Worm (Caenorhabditis elegans) whole organism, L2 larva: ENCODE data around the gene nspc-1.

Source experiments
- C34F6.9 ChIP-seq: fragments of 150-350 bp; optimal IDR thresholded peaks from 2 replicates; lab custom pipeline; 2014; ENCODE audit warnings: missing biosample characterization, missing genetic modification characterization
- F13H6.1 ChIP-seq: sonication (generic microtip); optimal IDR thresholded peaks from 2 replicates; lab custom pipeline; 2016; ENCODE audit warnings: missing genetic modification characterization, missing compliant biosample characterization
- R02D3.7 ChIP-seq: fragments of 150-350 bp; optimal IDR thresholded peaks from 2 replicates; lab custom pipeline; 2014; ENCODE audit warnings: missing biosample characterization, missing genetic modification characterization
- Y55F3AM.14 ChIP-seq: fragments of 200-800 bp; sonication (Bioruptor generic); optimal IDR thresholded peaks from 2 replicates; lab custom pipeline; 2018; ENCODE audit warnings: mild to moderate bottlenecking, missing genetic modification characterization, missing compliant biosample characterization
- ZK546.5 ChIP-seq: sonication (generic microtip); optimal IDR thresholded peaks from 2 replicates; lab custom pipeline; 2017; ENCODE audit warnings: missing biosample characterization, missing genetic modification characterization
- alr-1 ChIP-seq: fragments of 150-350 bp; optimal IDR thresholded peaks from 2 replicates; lab custom pipeline; 2014; ENCODE audit warnings: missing biosample characterization, missing genetic modification characterization
- ama-1 ChIP-seq: fragments of 150-350 bp; optimal IDR thresholded peaks from 2 replicates; lab custom pipeline; 2018; ENCODE audit warnings: inconsistent platforms
- blmp-1 ChIP-seq: sonication (generic microtip); optimal IDR thresholded peaks from 2 replicates; lab custom pipeline; 2017; ENCODE audit warnings: missing genetic modification characterization, mild to moderate bottlenecking, missing compliant biosample characterization, antibody characterized with exemption, moderate library complexity; ENCODE audit not compliant: insufficient read depth
- ceh-16 ChIP-seq: fragments of 150-350 bp; optimal IDR thresholded peaks from 2 replicates; lab custom pipeline; 2014; ENCODE audit warnings: missing biosample characterization, missing genetic modification characterization
- ceh-82 ChIP-seq: fragments of 150-350 bp; optimal IDR thresholded peaks from 2 replicates; lab custom pipeline; 2014; ENCODE audit warnings: missing biosample characterization, missing genetic modification characterization
- crh-2 ChIP-seq: sonication (generic microtip); optimal IDR thresholded peaks from 2 replicates; lab custom pipeline; 2017; ENCODE audit warnings: missing biosample characterization, missing genetic modification characterization
- dmd-4 ChIP-seq: sonication (generic microtip); optimal IDR thresholded peaks from 2 replicates; lab custom pipeline; 2017; ENCODE audit warnings: missing biosample characterization, missing genetic modification characterization
- egl-27 ChIP-seq: sonication (generic microtip); optimal IDR thresholded peaks from 3 replicates; lab custom pipeline; 2017; ENCODE audit warnings: missing biosample characterization, missing genetic modification reagents, missing genetic modification characterization
- elt-3 ChIP-seq: sonication (generic microtip); optimal IDR thresholded peaks from 2 replicates; lab custom pipeline; 2017; ENCODE audit warnings: missing biosample characterization, missing genetic modification characterization
- fos-1 ChIP-seq: fragments of 150-350 bp; optimal IDR thresholded peaks from 2 replicates; lab custom pipeline; 2014; ENCODE audit warnings: missing biosample characterization, missing genetic modification characterization
- gmeb-1 ChIP-seq: fragments of 150-350 bp; optimal IDR thresholded peaks from 2 replicates; lab custom pipeline; 2014; ENCODE audit warnings: missing biosample characterization, missing genetic modification characterization
- lin-11 ChIP-seq: fragments of 150-350 bp; sonication (generic microtip); optimal IDR thresholded peaks from 2 replicates; lab custom pipeline; 2014; ENCODE audit warnings: missing biosample characterization, missing genetic modification characterization, inconsistent platforms, mixed read lengths
- lin-13 ChIP-seq: fragments of 150-350 bp; optimal IDR thresholded peaks from 2 replicates; lab custom pipeline; 2014; ENCODE audit warnings: missing biosample characterization, missing genetic modification reagents, missing genetic modification characterization
- lin-39 ChIP-seq: fragments of 150-350 bp; optimal IDR thresholded peaks from 2 replicates; lab custom pipeline; 2014; ENCODE audit warnings: missing biosample characterization, missing genetic modification reagents, missing genetic modification characterization
- lsy-2 ChIP-seq, 2 experiments: fragments of 150-350 bp in 1 of 2; sonication (generic microtip) in 1 of 2; optimal IDR thresholded peaks; 2 replicates each; lab custom pipeline; 2014 to 2017; ENCODE audit warnings: missing biosample characterization in 2 of 2, missing genetic modification characterization in 2 of 2
- mab-5 ChIP-seq: fragments of 150-350 bp; optimal IDR thresholded peaks from 2 replicates; lab custom pipeline; 2014; ENCODE audit warnings: missing biosample characterization, missing genetic modification characterization
- mbf-1 ChIP-seq: sonication (generic microtip); optimal IDR thresholded peaks from 2 replicates; lab custom pipeline; 2017; ENCODE audit warnings: missing biosample characterization, missing genetic modification characterization
- mdl-1 ChIP-seq, 2 experiments: fragments of 150-350 bp in 1 of 2; sonication (generic microtip) in 1 of 2; optimal IDR thresholded peaks; 2 replicates each; lab custom pipeline; 2017; ENCODE audit warnings: missing biosample characterization in 2 of 2, missing genetic modification characterization in 2 of 2
- nhr-10 ChIP-seq: sonication (generic microtip); optimal IDR thresholded peaks from 2 replicates; lab custom pipeline; 2017; ENCODE audit warnings: missing biosample characterization, missing genetic modification characterization
- nhr-11 ChIP-seq: fragments of 150-350 bp; optimal IDR thresholded peaks from 2 replicates; lab custom pipeline; 2014; ENCODE audit warnings: missing biosample characterization, missing genetic modification characterization
- nhr-12 ChIP-seq: fragments of 150-350 bp; optimal IDR thresholded peaks from 2 replicates; lab custom pipeline; 2014; ENCODE audit warnings: missing biosample characterization, missing genetic modification characterization
- nhr-129 ChIP-seq: fragments of 150-350 bp; optimal IDR thresholded peaks from 2 replicates; lab custom pipeline; 2014; ENCODE audit warnings: missing biosample characterization, missing genetic modification characterization
- nhr-21 ChIP-seq: fragments of 150-350 bp; optimal IDR thresholded peaks from 2 replicates; lab custom pipeline; 2014; ENCODE audit warnings: missing biosample characterization, missing genetic modification characterization
- nhr-23 ChIP-seq: fragments of 150-350 bp; optimal IDR thresholded peaks from 2 replicates; lab custom pipeline; 2014; ENCODE audit warnings: missing biosample characterization, missing genetic modification reagents, missing genetic modification characterization
- nhr-25 ChIP-seq: fragments of 150-350 bp; sonication (generic microtip); optimal IDR thresholded peaks from 3 replicates; lab custom pipeline; 2014; ENCODE audit warnings: missing biosample characterization, missing genetic modification characterization
- nhr-6 ChIP-seq: fragments of 150-350 bp; optimal IDR thresholded peaks from 2 replicates; lab custom pipeline; 2014; ENCODE audit warnings: missing biosample characterization, missing genetic modification characterization
- nhr-77 ChIP-seq: fragments of 150-350 bp; optimal IDR thresholded peaks from 2 replicates; lab custom pipeline; 2014; ENCODE audit warnings: missing biosample characterization, missing genetic modification characterization
- peb-1 ChIP-seq: fragments of 150-350 bp; optimal IDR thresholded peaks from 2 replicates; lab custom pipeline; 2014; ENCODE audit warnings: missing biosample characterization, missing genetic modification characterization
- sem-4 ChIP-seq: fragments of 150-350 bp; optimal IDR thresholded peaks from 2 replicates; lab custom pipeline; 2014; ENCODE audit warnings: missing biosample characterization, missing genetic modification reagents, missing genetic modification characterization
- sma-3 ChIP-seq: sonication (generic microtip); optimal IDR thresholded peaks from 2 replicates; lab custom pipeline; 2016; ENCODE audit warnings: missing genetic modification reagents, missing genetic modification characterization, missing compliant biosample characterization
- sma-9 ChIP-seq, 2 experiments: fragments of 150-350 bp in 1 of 2; sonication (generic microtip) in 1 of 2; optimal IDR thresholded peaks; 2 replicates each; lab custom pipeline; 2014 to 2016; ENCODE audit warnings: missing genetic modification characterization in 2 of 2, mild to moderate bottlenecking in 1 of 2, missing biosample characterization in 1 of 2, missing compliant biosample characterization in 1 of 2, missing genetic modification reagents in 1 of 2, moderate library complexity in 1 of 2
- snpc-4 ChIP-seq: fragments of 150-350 bp; optimal IDR thresholded peaks from 2 replicates; lab custom pipeline; 2014; ENCODE audit warnings: missing biosample characterization, missing genetic modification characterization
- unc-39 ChIP-seq: fragments of 150-350 bp; optimal IDR thresholded peaks from 2 replicates; lab custom pipeline; 2014; ENCODE audit warnings: missing biosample characterization, missing genetic modification characterization
- unc-55 ChIP-seq: fragments of 150-350 bp; sonication (generic microtip); optimal IDR thresholded peaks from 3 replicates; lab custom pipeline; 2014; ENCODE audit warnings: missing biosample characterization, missing genetic modification reagents, missing genetic modification characterization
- unc-62 ChIP-seq: fragments of 150-350 bp; optimal IDR thresholded peaks from 2 replicates; lab custom pipeline; 2014; ENCODE audit warnings: missing biosample characterization, missing genetic modification reagents, missing genetic modification characterization
- zag-1 ChIP-seq: fragments of 150-350 bp; optimal IDR thresholded peaks from 2 replicates; lab custom pipeline; 2014; ENCODE audit warnings: missing biosample characterization, missing genetic modification characterization
- ztf-1 ChIP-seq: fragments of 200-800 bp; sonication (Bioruptor generic); conservative IDR thresholded peaks from 2 replicates; pipeline ENCODE4 v1.3.6; 2022; ENCODE audit warnings: missing genetic modification characterization, missing compliant biosample characterization
- ztf-4 ChIP-seq: fragments of 150-350 bp; optimal IDR thresholded peaks from 2 replicates; lab custom pipeline; 2014; ENCODE audit warnings: missing biosample characterization, missing genetic modification characterization

The nspc-1 gene

ce11 chrX:8554029-8554428, 19.1 kb upstream of the nspc-1 start:
- TF ChIP-seq nhr-25 (tag; lab: Kevin White, UChicago): peak; percentile 49
- TF ChIP-seq ceh-16 (tag; lab: Kevin White, UChicago): peak; percentile 45
- TF ChIP-seq R02D3.7 (tag; lab: Kevin White, UChicago): no peak
- TF ChIP-seq blmp-1 (tag; lab: Kevin White, UChicago): peak; percentile 83

DNA sequence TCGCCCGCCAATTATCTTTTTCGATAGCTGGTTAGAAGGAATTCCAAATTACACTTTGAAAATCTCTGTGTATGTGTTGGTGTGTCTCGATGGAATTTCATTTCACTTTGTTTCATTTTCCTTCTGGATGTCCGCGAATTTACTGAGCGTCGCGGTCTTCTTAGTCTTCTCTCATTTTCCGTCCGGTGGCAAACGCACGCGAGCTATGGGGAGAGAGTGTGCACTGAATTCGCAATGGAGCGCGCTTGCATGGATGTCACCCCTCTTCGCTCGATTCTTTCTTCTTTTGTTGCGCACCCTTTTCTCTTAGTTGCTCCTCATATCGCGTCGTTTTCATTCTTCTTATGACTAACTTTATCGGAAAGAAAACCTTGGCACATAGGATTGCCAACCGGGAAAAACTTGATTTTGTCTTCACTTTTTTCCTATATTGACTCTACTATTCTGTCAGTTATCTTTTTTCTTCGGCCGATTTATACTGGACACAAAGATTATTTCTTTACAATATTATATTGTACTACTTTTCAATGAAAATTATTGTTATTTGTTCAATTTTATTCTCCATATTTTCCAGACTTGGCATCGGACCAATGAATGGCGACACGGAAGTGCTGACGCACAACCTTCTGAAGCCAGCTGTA, 16.9 kb upstream of the nspc-1 start, which contains the start of gene dhhc-14:
dhhc-14 (plus strand) TSS at position 591 of the 641 bp plus-strand sequence.
- TF ChIP-seq blmp-1 (tag; lab: Kevin White, UChicago) (no peak), lsy-2 (tag; optimal IDR thresholded peaks at IDR 0.05; lab: Kevin White, UChicago) (peak in 1 of 2 experiments; percentile 49), snpc-4 (tag; lab: Kevin White, UChicago) (peak; percentile 28), nhr-11 (tag; lab: Kevin White, UChicago) (no peak), gmeb-1 (no peak), sma-3 (GFP tag; lab: Kevin White, UChicago) (no peak), nhr-10 (tag; lab: Kevin White, UChicago) (no peak), sem-4 (peak; percentile 57), nhr-25 (tag; lab: Kevin White, UChicago) (no peak), ZK546.5 (tag; lab: Kevin White, UChicago) (no peak), nhr-23 (tag; lab: Kevin White, UChicago) (no peak), lin-11 (tag; lab: Kevin White, UChicago) (peak; percentile 64), sma-9 (GFP tag; optimal IDR thresholded peaks at IDR 0.05; lab: Kevin White, UChicago) (peak; percentile 12), sma-9 (tag; optimal IDR thresholded peaks at IDR 0.05; lab: Kevin White, UChicago) (no peak), R02D3.7 (tag; lab: Kevin White, UChicago) (no peak), mab-5 (tag; lab: Kevin White, UChicago) (no peak), mbf-1 (tag; lab: Kevin White, UChicago) (no peak), unc-62 (no peak), fos-1 (tag; lab: Kevin White, UChicago) (peak; percentile 48), unc-39 (tag; lab: Kevin White, UChicago) (no peak), crh-2 (peak; percentile 46), zag-1 (tag; lab: Kevin White, UChicago) (peak; percentile 66), lin-13 (GFP tag; lab: Kevin White, UChicago) (peak; percentile 42), ceh-82 (tag; lab: Kevin White, UChicago) (no peak), ztf-4 (tag; lab: Kevin White, UChicago) (no peak), nhr-129 (tag; lab: Kevin White, UChicago) (peak; percentile 76), elt-3 (tag; lab: Kevin White, UChicago) (no peak), C34F6.9 (tag; lab: Kevin White, UChicago) (peak; percentile 66), ztf-1 (GFP tag; lab: Robert Waterston, UW) (no peak), unc-55 (GFP tag; lab: Kevin White, UChicago) (peak; percentile 76), mdl-1 (tag; optimal IDR thresholded peaks at IDR 0.05; lab: Kevin White, UChicago) (peak in 1 of 2 experiments; percentile 69), ceh-16 (tag; lab: Kevin White, UChicago) (no peak), F13H6.1 (tag; lab: Kevin White, UChicago) (peak; percentile 52)

- TF ChIP-seq ama-1 (lab: Kevin White, UChicago): no peak
- TF ChIP-seq mdl-1 (tag; optimal IDR thresholded peaks at IDR 0.05; lab: Kevin White, UChicago): peak; percentile 49 to 88
- no peak for TF ChIP-seq mab-5 (tag; lab: Kevin White, UChicago)
- no peak for TF ChIP-seq Y55F3AM.14 (GFP tag; lab: Kevin White, UChicago)
- TF ChIP-seq ceh-16 (tag; lab: Kevin White, UChicago): peak; percentile 77
- TF ChIP-seq dmd-4 (tag; lab: Kevin White, UChicago): no peak
- TF ChIP-seq lin-11 (tag; lab: Kevin White, UChicago): no peak
- no peak for TF ChIP-seq ztf-4 (tag; lab: Kevin White, UChicago)
- peak; percentile 66 for TF ChIP-seq fos-1 (tag; lab: Kevin White, UChicago)
- peak; percentile 70 for TF ChIP-seq sma-3 (GFP tag; lab: Kevin White, UChicago)
- TF ChIP-seq C34F6.9 (tag; lab: Kevin White, UChicago): peak; percentile 68
- peak; percentile 94 for TF ChIP-seq blmp-1 (tag; lab: Kevin White, UChicago)
- TF ChIP-seq zag-1 (tag; lab: Kevin White, UChicago): no peak
- no peak for TF ChIP-seq nhr-12
- peak; percentile 64 for TF ChIP-seq F13H6.1 (tag; lab: Kevin White, UChicago)
- TF ChIP-seq crh-2: peak; percentile 80
- TF ChIP-seq nhr-25 (tag; lab: Kevin White, UChicago): peak; percentile 95
- TF ChIP-seq egl-27 (tag; lab: Kevin White, UChicago): peak; percentile 40
- TF ChIP-seq peb-1 (tag; lab: Kevin White, UChicago): no peak
- peak; percentile 72 for TF ChIP-seq nhr-129 (tag; lab: Kevin White, UChicago)
- peak; percentile 82 for TF ChIP-seq sma-9 (GFP tag; optimal IDR thresholded peaks at IDR 0.05; lab: Kevin White, UChicago)
- no peak for TF ChIP-seq sma-9 (tag; optimal IDR thresholded peaks at IDR 0.05; lab: Kevin White, UChicago)
- TF ChIP-seq unc-39 (tag; lab: Kevin White, UChicago): no peak
- TF ChIP-seq nhr-21 (tag; lab: Kevin White, UChicago): peak; percentile 66
- no peak for TF ChIP-seq unc-55 (GFP tag; lab: Kevin White, UChicago)
- no peak for TF ChIP-seq nhr-11 (tag; lab: Kevin White, UChicago)
- no peak for TF ChIP-seq alr-1 (tag; lab: Kevin White, UChicago)
- no peak for TF ChIP-seq ztf-1 (GFP tag; lab: Robert Waterston, UW)
- TF ChIP-seq sem-4: peak; percentile 41
- peak in 1 of 2 experiments; percentile 40 for TF ChIP-seq lsy-2 (tag; optimal IDR thresholded peaks at IDR 0.05; lab: Kevin White, UChicago)
- TF ChIP-seq unc-62: no peak
- TF ChIP-seq nhr-6 (tag; lab: Kevin White, UChicago): peak; percentile 73
- no peak for TF ChIP-seq lin-39 (tag; lab: Kevin White, UChicago)
- TF ChIP-seq nhr-77 (tag; lab: Kevin White, UChicago): no peak
- peak; percentile 41 for TF ChIP-seq lin-13 (GFP tag; lab: Kevin White, UChicago)
- peak; percentile 47 for TF ChIP-seq gmeb-1
Observed at ce11 chrX:8550099-8550498, 15.2 kb upstream of the nspc-1 start.
